Fruit fly (Drosophila melanogaster): ENCODE results near the gene CG15021.

dm6 chr3L:4396372-4396771, 40.1 kb upstream of the CG15021 start:
- TF ChIP-seq Myc (optimal IDR thresholded peaks at IDR 0.05), result no peak
- no peak for TF ChIP-seq usp (GFP tag; optimal IDR thresholded peaks at IDR 0.05)
- no peak for TF ChIP-seq sv (GFP tag; optimal IDR thresholded peaks at IDR 0.05)
- TF ChIP-seq pan (optimal IDR thresholded peaks at IDR 0.05), result no peak
- TF ChIP-seq psq (GFP tag; optimal IDR thresholded peaks at IDR 0.05), result no peak
- no peak for TF ChIP-seq CG9705 (GFP tag; optimal IDR thresholded peaks at IDR 0.05)
- TF ChIP-seq N (GFP tag; optimal IDR thresholded peaks at IDR 0.05), result no peak
- TF ChIP-seq Vsx2 (GFP tag; optimal IDR thresholded peaks at IDR 0.05; ENCODE audit: partially characterized antibody), result no peak

Data from whole organism, wandering third instar larva.